Fruit fly (Drosophila melanogaster): Measurements from ENCODE around the gene CG4408.

The CG4408 gene

dm6 chr3R:23332535-23333333 lies 30.6 kb downstream of the CG4408 start (continued):
- TF ChIP-seq Aef1 (GFP tag; IDR thresholded peaks at IDR 0.05): no peak
- peak; percentile 57 for TF ChIP-seq CG8924 (tag; optimal IDR thresholded peaks at IDR 0.05)
- TF ChIP-seq Myb (GFP tag; optimal IDR thresholded peaks at IDR 0.05): no peak
- peak; percentile 30 for TF ChIP-seq CG5180 (GFP tag; optimal IDR thresholded peaks at IDR 0.05)
- TF ChIP-seq Med (GFP tag): peak; percentile 88
- TF ChIP-seq tna (GFP tag; IDR thresholded peaks at IDR 0.05; ENCODE audit: partially characterized antibody): no peak
- no peak for TF ChIP-seq GATAe (GFP tag; conservative IDR thresholded peaks at IDR 0.05)
- TF ChIP-seq Abd-B (GFP tag; optimal IDR thresholded peaks at IDR 0.05): peak; percentile 29
- TF ChIP-seq CHES-1-like (GFP tag; optimal IDR thresholded peaks at IDR 0.05): peak; percentile 53
- TF ChIP-seq CkIIα-i1 (GFP tag; IDR thresholded peaks at IDR 0.05): no peak
- no peak for TF ChIP-seq hth (optimal IDR thresholded peaks at IDR 0.05)
- TF ChIP-seq CG10462 (GFP tag; optimal IDR thresholded peaks at IDR 0.05): no peak
- TF ChIP-seq CG8944 (GFP tag; optimal IDR thresholded peaks at IDR 0.05): no peak
- peak; percentile 70 for TF ChIP-seq Sox100B (GFP tag; optimal IDR thresholded peaks at IDR 0.05)
- TF ChIP-seq Sry-δ (GFP tag; optimal IDR thresholded peaks at IDR 0.05): peak; percentile 11
- peak; percentile 50 for TF ChIP-seq CG12659 (GFP tag; optimal IDR thresholded peaks at IDR 0.05)
- TF ChIP-seq grau (tag; optimal IDR thresholded peaks at IDR 0.05): peak; percentile 72
- peak; percentile 70 for TF ChIP-seq CG2120 (GFP tag; optimal IDR thresholded peaks at IDR 0.05)
- TF ChIP-seq lov (optimal IDR thresholded peaks at IDR 0.05): no peak
- TF ChIP-seq lov (GFP tag; IDR thresholded peaks at IDR 0.05): no peak
- TF ChIP-seq CG9609 (GFP tag; optimal IDR thresholded peaks at IDR 0.05): no peak
- TF ChIP-seq CG10979 (tag; optimal IDR thresholded peaks at IDR 0.05): peak; percentile 78
- TF ChIP-seq MESR4 (GFP tag; optimal IDR thresholded peaks at IDR 0.05): no peak
- peak; percentile 36 for TF ChIP-seq Ets65A (GFP tag)
- TF ChIP-seq CG6689 (GFP tag; IDR thresholded peaks at IDR 0.05): peak; percentile 56
- peak; percentile 76 for TF ChIP-seq CoRest (tag; optimal IDR thresholded peaks at IDR 0.05)
- TF ChIP-seq sqz (GFP tag; optimal IDR thresholded peaks at IDR 0.05): no peak
- no peak for TF ChIP-seq Dbx (GFP tag; IDR thresholded peaks at IDR 0.05)
- peak; percentile 38 for TF ChIP-seq Chrac-16 (GFP tag; optimal IDR thresholded peaks at IDR 0.05)
- TF ChIP-seq CG15479 (GFP tag; optimal IDR thresholded peaks at IDR 0.05): no peak
- no peak for TF ChIP-seq CG2199 (GFP tag; IDR thresholded peaks at IDR 0.05)
- peak; percentile 1 for TF ChIP-seq CG4820 (GFP tag; optimal IDR thresholded peaks at IDR 0.05)
- TF ChIP-seq CG15601 (tag; optimal IDR thresholded peaks at IDR 0.05): peak; percentile 62
- TF ChIP-seq stc (GFP tag; IDR thresholded peaks at IDR 0.05): peak; percentile 10; the same call in 1 of the 2 replicates
- TF ChIP-seq Mes4 (GFP tag; optimal IDR thresholded peaks at IDR 0.05): peak; percentile 26
- peak; percentile 62 for TF ChIP-seq CG6854 (GFP tag; optimal IDR thresholded peaks at IDR 0.05)
- TF ChIP-seq peb (GFP tag; IDR thresholded peaks at IDR 0.05): no peak
- peak; percentile 31 for TF ChIP-seq HLH54F (GFP tag; optimal IDR thresholded peaks at IDR 0.05)
- no peak for TF ChIP-seq HLH4C (GFP tag; IDR thresholded peaks at IDR 0.05; ENCODE audit: partially characterized antibody)
- no peak for TF ChIP-seq oc (tag; optimal IDR thresholded peaks at IDR 0.05)
- TF ChIP-seq Usf (GFP tag; optimal IDR thresholded peaks at IDR 0.05): no peak
- TF ChIP-seq CG2202 (tag; optimal IDR thresholded peaks at IDR 0.05): peak; percentile 38
- TF ChIP-seq phol (tag; optimal IDR thresholded peaks at IDR 0.05): peak; percentile 76
- TF ChIP-seq Atf6 (GFP tag; IDR thresholded peaks at IDR 0.05): peak; percentile 59
- TF ChIP-seq Nf-YA (GFP tag; IDR thresholded peaks at IDR 0.05): no peak
- no peak for TF ChIP-seq zen2 (GFP tag; IDR thresholded peaks at IDR 0.05; ENCODE audit: partially characterized antibody)
- TF ChIP-seq tin (GFP tag; optimal IDR thresholded peaks at IDR 0.05): peak; percentile 29
- peak; percentile 55 for TF ChIP-seq Hmr (GFP tag; optimal IDR thresholded peaks at IDR 0.05)
- TF ChIP-seq Mad (GFP tag; optimal IDR thresholded peaks at IDR 0.05): no peak
- no peak for TF ChIP-seq ftz-f1 (GFP tag; optimal IDR thresholded peaks at IDR 0.05)

All from whole organism, embryonic.